Worm (Caenorhabditis elegans): ENCODE measurements around the gene nhr-212.

nhr-212 gene

ce11 chrV:486684-487083, 2.0 kb downstream of the nhr-212 start, which contains the start of gene nhr-211:
Gene nhr-211 (plus strand): TSS chrV:486984.
- TF ChIP-seq lsy-2 (tag; optimal IDR thresholded peaks at IDR 0.05), result no peak
- no peak for TF ChIP-seq hlh-17 (GFP tag; optimal IDR thresholded peaks at IDR 0.05; ENCODE audit: borderline replicate concordance)
- TF ChIP-seq ceh-63 (GFP tag; optimal IDR thresholded peaks at IDR 0.05), result no peak
- TF ChIP-seq ceh-8 (GFP tag; optimal IDR thresholded peaks at IDR 0.05), result no peak
- no peak for TF ChIP-seq ets-5 (GFP tag; IDR thresholded peaks at IDR 0.05)
- no peak for TF ChIP-seq fos-1 (tag; optimal IDR thresholded peaks at IDR 0.05)
- no peak for TF ChIP-seq nhr-19 (GFP tag; conservative IDR thresholded peaks at IDR 0.05)
- no peak for TF ChIP-seq elt-2 (tag; optimal IDR thresholded peaks at IDR 0.05)
- no peak for TF ChIP-seq fkh-4 (tag; optimal IDR thresholded peaks at IDR 0.05; ENCODE audit: borderline replicate concordance)
- no peak for TF ChIP-seq ces-1 (GFP tag; optimal IDR thresholded peaks at IDR 0.05)
- TF ChIP-seq pqm-1 (tag; optimal IDR thresholded peaks at IDR 0.05), result no peak
- no peak for TF ChIP-seq efl-3 (GFP tag; optimal IDR thresholded peaks at IDR 0.05)

ce11 chrV:487980-488379, 3.3 kb downstream of the nhr-212 start:
- TF ChIP-seq ces-1 (GFP tag; optimal IDR thresholded peaks at IDR 0.05) (no peak), nhr-85 (tag) (no peak), nhr-71 (tag; optimal IDR thresholded peaks at IDR 0.05) (no peak), unc-86 (tag; optimal IDR thresholded peaks at IDR 0.05) (no peak), lin-13 (GFP tag; optimal IDR thresholded peaks at IDR 0.05) (no peak), mep-1 (tag; optimal IDR thresholded peaks at IDR 0.05) (no peak), egl-27 (tag; optimal IDR thresholded peaks at IDR 0.05) (no peak), nhr-12 (tag; optimal IDR thresholded peaks at IDR 0.05) (no peak), fkh-4 (tag; optimal IDR thresholded peaks at IDR 0.05; ENCODE audit: borderline replicate concordance) (no peak), sup-37 (GFP tag; optimal IDR thresholded peaks at IDR 0.05) (no peak), ama-1 (optimal IDR thresholded peaks at IDR 0.05) (no peak), snpc-4 (tag; optimal IDR thresholded peaks at IDR 0.05) (no peak), grh-1 (GFP tag; IDR thresholded peaks at IDR 0.05) (no peak), sox-4 (tag; optimal IDR thresholded peaks at IDR 0.05) (no peak)

ce11 chrV:489320-489719, 4.7 kb downstream of the nhr-212 start, which contains the start of gene nhr-106:
Gene nhr-106 (plus strand): TSS chrV:489620.
- no peak for TF ChIP-seq fkh-8 (tag; optimal IDR thresholded peaks at IDR 0.05)
- TF ChIP-seq lsy-2 (tag; optimal IDR thresholded peaks at IDR 0.05), result no peak
- TF ChIP-seq skn-1 (tag; optimal IDR thresholded peaks at IDR 0.05), result no peak
- TF ChIP-seq C04F5.9 (tag; optimal IDR thresholded peaks at IDR 0.05), result no peak
- TF ChIP-seq egl-27 (tag; optimal IDR thresholded peaks at IDR 0.05), result no peak
- no peak for TF ChIP-seq hlh-4 (tag; optimal IDR thresholded peaks at IDR 0.05)
- TF ChIP-seq hlh-17 (GFP tag; optimal IDR thresholded peaks at IDR 0.05; ENCODE audit: borderline replicate concordance), result no peak
- TF ChIP-seq nhr-71 (tag; optimal IDR thresholded peaks at IDR 0.05), result no peak
- no peak for TF ChIP-seq vab-15 (tag; optimal IDR thresholded peaks at IDR 0.05)

ce11 chrV:491432-491831, 6.8 kb downstream of the nhr-212 start, which contains the start of gene str-196:
Gene str-196 (plus strand): TSS chrV:491732.
- TF ChIP-seq Y116A8C.19 (tag; optimal IDR thresholded peaks at IDR 0.05; ENCODE audit: borderline replicate concordance), result no peak
- no peak for TF ChIP-seq ztf-11 (tag; optimal IDR thresholded peaks at IDR 0.05)
- TF ChIP-seq unc-62 (GFP tag; optimal IDR thresholded peaks at IDR 0.05), result no peak
- TF ChIP-seq hpl-2 (GFP tag; optimal IDR thresholded peaks at IDR 0.05), result no peak
- TF ChIP-seq grh-1 (GFP tag; IDR thresholded peaks at IDR 0.05), result no peak
- TF ChIP-seq ceh-88 (GFP tag; IDR thresholded peaks at IDR 0.05), result no peak

ce11 chrV:494284-494683, 9.6 kb downstream of the nhr-212 start, which contains the start of gene nhr-131:
Gene nhr-131 (plus strand): TSS chrV:494370.
- peak; percentile 5 for TF ChIP-seq nhr-77 (tag; optimal IDR thresholded peaks at IDR 0.05)
- peak; percentile 18 for TF ChIP-seq nhr-85 (tag)
- TF ChIP-seq nhr-20 (tag; optimal IDR thresholded peaks at IDR 0.05), result peak; percentile 58
- TF ChIP-seq lin-39 (tag; optimal IDR thresholded peaks at IDR 0.05), result no peak
- no peak for TF ChIP-seq vab-15 (tag; optimal IDR thresholded peaks at IDR 0.05)
- peak in 1 of 2 experiments; percentile 60 for TF ChIP-seq lin-35 (GFP tag; optimal IDR thresholded peaks at IDR 0.05)
- no peak for TF ChIP-seq alr-1 (tag; optimal IDR thresholded peaks at IDR 0.05; ENCODE audit: borderline replicate concordance)
- TF ChIP-seq nhr-237 (tag; optimal IDR thresholded peaks at IDR 0.05), result no peak
- no peak for TF ChIP-seq egl-27 (tag; optimal IDR thresholded peaks at IDR 0.05)
- TF ChIP-seq zip-4 (GFP tag; optimal IDR thresholded peaks at IDR 0.05), result no peak
- TF ChIP-seq swsn-7 (tag; optimal IDR thresholded peaks at IDR 0.05), result no peak
- no peak for TF ChIP-seq ces-1 (GFP tag; optimal IDR thresholded peaks at IDR 0.05)
- peak; percentile 6 for TF ChIP-seq tbx-2 (tag; optimal IDR thresholded peaks at IDR 0.05)
- no peak for TF ChIP-seq mab-9 (GFP tag; IDR thresholded peaks at IDR 0.05)
- no peak for TF ChIP-seq unc-62 (GFP tag; optimal IDR thresholded peaks at IDR 0.05)
- TF ChIP-seq nhr-76 (tag; optimal IDR thresholded peaks at IDR 0.05), result no peak
- no peak for TF ChIP-seq ztf-4 (tag; optimal IDR thresholded peaks at IDR 0.05)
- no peak for TF ChIP-seq Y116A8C.19 (tag; optimal IDR thresholded peaks at IDR 0.05; ENCODE audit: borderline replicate concordance)

All from whole organism, L1 larva.